Worm (Caenorhabditis elegans): ENCODE results near the gene sra-10.

Gene sra-10

ce11 chrII:10867219-10867618 lies 27.7 kb downstream of the sra-10 start:
- TF ChIP-seq ztf-11 (tag; optimal IDR thresholded peaks at IDR 0.05), result no peak
- TF ChIP-seq lin-11 (tag; optimal IDR thresholded peaks at IDR 0.05), result no peak
- TF ChIP-seq nhr-129 (tag; optimal IDR thresholded peaks at IDR 0.05), result peak; percentile 42
- TF ChIP-seq ztf-1 (GFP tag; conservative IDR thresholded peaks at IDR 0.05), result no peak
- TF ChIP-seq snpc-4 (tag; optimal IDR thresholded peaks at IDR 0.05), result no peak
- no peak for TF ChIP-seq peb-1 (tag; optimal IDR thresholded peaks at IDR 0.05)
- TF ChIP-seq mab-5 (tag; optimal IDR thresholded peaks at IDR 0.05), result no peak
- no peak for TF ChIP-seq nhr-12 (tag; optimal IDR thresholded peaks at IDR 0.05)
- TF ChIP-seq ZK546.5 (tag; optimal IDR thresholded peaks at IDR 0.05), result no peak
- no peak for TF ChIP-seq alr-1 (tag; optimal IDR thresholded peaks at IDR 0.05)
- no peak for TF ChIP-seq nhr-10 (tag; optimal IDR thresholded peaks at IDR 0.05)
- TF ChIP-seq ztf-4 (tag; optimal IDR thresholded peaks at IDR 0.05), result no peak
- TF ChIP-seq skn-1 (tag; optimal IDR thresholded peaks at IDR 0.05), result no peak
- no peak for TF ChIP-seq nhr-21 (tag; optimal IDR thresholded peaks at IDR 0.05)
- TF ChIP-seq elt-3 (tag; optimal IDR thresholded peaks at IDR 0.05), result no peak
- TF ChIP-seq sma-3 (GFP tag; optimal IDR thresholded peaks at IDR 0.05), result no peak
- TF ChIP-seq unc-39 (tag; optimal IDR thresholded peaks at IDR 0.05), result no peak
- TF ChIP-seq ceh-82 (tag; optimal IDR thresholded peaks at IDR 0.05), result no peak
- TF ChIP-seq F13H6.1 (tag; optimal IDR thresholded peaks at IDR 0.05), result peak; percentile 59
- peak; percentile 54 for TF ChIP-seq fos-1 (tag; optimal IDR thresholded peaks at IDR 0.05)
- TF ChIP-seq R02D3.7 (tag; optimal IDR thresholded peaks at IDR 0.05), result no peak
- TF ChIP-seq egl-27 (tag; optimal IDR thresholded peaks at IDR 0.05), result no peak
- TF ChIP-seq nhr-77 (tag; optimal IDR thresholded peaks at IDR 0.05), result no peak
- TF ChIP-seq nhr-25 (tag; optimal IDR thresholded peaks at IDR 0.05), result no peak
- TF ChIP-seq unc-62 (GFP tag; optimal IDR thresholded peaks at IDR 0.05), result no peak
- TF ChIP-seq nhr-23 (tag; optimal IDR thresholded peaks at IDR 0.05), result no peak
- TF ChIP-seq nhr-11 (tag; optimal IDR thresholded peaks at IDR 0.05), result no peak
- no peak for TF ChIP-seq aly-2 (tag; optimal IDR thresholded peaks at IDR 0.05)
- TF ChIP-seq lsy-2 (tag; optimal IDR thresholded peaks at IDR 0.05), result peak in 1 of 2 experiments; percentile 73
- TF ChIP-seq lin-13 (GFP tag; optimal IDR thresholded peaks at IDR 0.05), result no peak
- no peak for TF ChIP-seq dmd-4 (tag; optimal IDR thresholded peaks at IDR 0.05)
- no peak for TF ChIP-seq blmp-1 (tag; optimal IDR thresholded peaks at IDR 0.05; ENCODE audit: insufficient read depth)
- TF ChIP-seq mdl-1 (tag; optimal IDR thresholded peaks at IDR 0.05), result no peak
- no peak for TF ChIP-seq nhr-6 (tag; optimal IDR thresholded peaks at IDR 0.05)
- TF ChIP-seq elt-1 (tag; optimal IDR thresholded peaks at IDR 0.05), result no peak
- TF ChIP-seq unc-55 (GFP tag; optimal IDR thresholded peaks at IDR 0.05), result peak; percentile 30
- TF ChIP-seq gmeb-1 (tag; optimal IDR thresholded peaks at IDR 0.05), result peak; percentile 30
- TF ChIP-seq lin-39 (tag; optimal IDR thresholded peaks at IDR 0.05), result no peak
- no peak for TF ChIP-seq sem-4 (tag; optimal IDR thresholded peaks at IDR 0.05)
- peak; percentile 69 for TF ChIP-seq crh-2 (tag; optimal IDR thresholded peaks at IDR 0.05)
- no peak for TF ChIP-seq Y55F3AM.14 (GFP tag; optimal IDR thresholded peaks at IDR 0.05)
- no peak for TF ChIP-seq ceh-16 (tag; optimal IDR thresholded peaks at IDR 0.05)
- peak; percentile 42 for TF ChIP-seq C34F6.9 (tag; optimal IDR thresholded peaks at IDR 0.05)
- TF ChIP-seq mbf-1 (tag; optimal IDR thresholded peaks at IDR 0.05), result no peak
- no peak for TF ChIP-seq nhr-237 (tag; optimal IDR thresholded peaks at IDR 0.05)
- no peak for TF ChIP-seq zag-1 (tag; optimal IDR thresholded peaks at IDR 0.05)
- peak; percentile 29 for TF ChIP-seq sma-9 (GFP tag; optimal IDR thresholded peaks at IDR 0.05)
- TF ChIP-seq sma-9 (tag; optimal IDR thresholded peaks at IDR 0.05), result no peak
- TF ChIP-seq ama-1 (optimal IDR thresholded peaks at IDR 0.05), result no peak
